Fruit fly (Drosophila melanogaster): ENCODE measurements around the gene Wnt4.
A peak's percentile ranks its signal among the peaks of the same experiment; 100 is the strongest.

Wnt4 gene

DNA sequence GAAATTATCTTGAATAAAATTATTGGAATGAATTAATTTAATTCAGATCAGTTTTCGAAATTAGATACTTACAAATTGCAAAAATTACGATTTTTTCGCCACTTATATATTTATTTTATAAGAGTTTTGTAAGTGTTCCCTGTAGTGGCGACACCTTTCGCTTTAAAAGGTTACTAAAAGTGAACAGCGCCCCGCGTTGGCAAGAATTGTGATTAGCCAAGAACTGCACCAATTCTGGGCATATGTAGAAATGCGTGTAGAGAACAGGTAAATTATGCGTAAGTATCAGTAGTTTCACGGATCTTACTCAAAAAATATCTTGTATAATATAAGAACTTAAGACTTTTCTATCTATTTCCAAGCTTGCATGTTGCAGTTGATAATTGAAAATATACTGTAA lies 4.5 kb upstream of the Wnt4 start (continued):
- TF ChIP-seq CG10209 (GFP tag; optimal IDR thresholded peaks at IDR 0.05) (no peak), Asciz (GFP tag; optimal IDR thresholded peaks at IDR 0.05) (no peak), en (GFP tag; optimal IDR thresholded peaks at IDR 0.05) (peak; percentile 34), Bdp1 (GFP tag; optimal IDR thresholded peaks at IDR 0.05) (peak; percentile 27), CG17361 (GFP tag; IDR thresholded peaks at IDR 0.05) (peak; percentile 69), Xbp1 (GFP tag; optimal IDR thresholded peaks at IDR 0.05) (peak; percentile 82), NK7.1 (GFP tag; optimal IDR thresholded peaks at IDR 0.05) (no peak), CG17612 (GFP tag; IDR thresholded peaks at IDR 0.05) (no peak), chm (GFP tag; IDR thresholded peaks at IDR 0.05) (no peak), CHES-1-like (GFP tag; optimal IDR thresholded peaks at IDR 0.05) (no peak), BEAF-32 (GFP tag; optimal IDR thresholded peaks at IDR 0.05) (peak; percentile 2), gsb-n (tag; optimal IDR thresholded peaks at IDR 0.05) (no peak), Ssrp (tag; optimal IDR thresholded peaks at IDR 0.05) (peak; percentile 28), dmrt99B (tag; optimal IDR thresholded peaks at IDR 0.05) (peak; percentile 27), Ets65A (GFP tag) (peak; percentile 99), fru (optimal IDR thresholded peaks at IDR 0.05) (no peak), lola (GFP tag; optimal IDR thresholded peaks at IDR 0.05) (peak in 1 of 3 experiments; percentile 24), eve (GFP tag; optimal IDR thresholded peaks at IDR 0.05) (no peak), ap (GFP tag; IDR thresholded peaks at IDR 0.05) (no peak), Gsc (GFP tag; IDR thresholded peaks at IDR 0.05) (no peak; the same call in 1 of the 2 replicates), CG32772 (GFP tag; IDR thresholded peaks at IDR 0.05) (peak; percentile 82), CG13894 (tag; optimal IDR thresholded peaks at IDR 0.05) (peak; percentile 27), fd102C (GFP tag; optimal IDR thresholded peaks at IDR 0.05) (no peak), Chrac-16 (GFP tag; optimal IDR thresholded peaks at IDR 0.05) (peak; percentile 62), CG31365 (tag; optimal IDR thresholded peaks at IDR 0.05) (peak; percentile 35), sima (GFP tag; optimal IDR thresholded peaks at IDR 0.05) (no peak), nerfin-2 (GFP tag; IDR thresholded peaks at IDR 0.05; ENCODE audit: partially characterized antibody) (no peak), unpg (GFP tag; optimal IDR thresholded peaks at IDR 0.05) (peak; percentile 59), Dbx (GFP tag; IDR thresholded peaks at IDR 0.05) (peak; percentile 76; the same call in 2 of the 3 replicates), ATbp (GFP tag; optimal IDR thresholded peaks at IDR 0.05) (no peak), CG32767 (GFP tag; IDR thresholded peaks at IDR 0.05) (no peak), CG10959 (GFP tag; IDR thresholded peaks at IDR 0.05) (no peak), ind (GFP tag; optimal IDR thresholded peaks at IDR 0.05) (peak; percentile 50), CG4282 (GFP tag; optimal IDR thresholded peaks at IDR 0.05) (no peak), CG42726 (GFP tag; IDR thresholded peaks at IDR 0.05; ENCODE audit: partially characterized antibody) (peak; percentile 89), gt (GFP tag; IDR thresholded peaks at IDR 0.05) (no peak), CG6254 (GFP tag; optimal IDR thresholded peaks at IDR 0.05) (no peak), psq (GFP tag; optimal IDR thresholded peaks at IDR 0.05) (no peak), ara (GFP tag; IDR thresholded peaks at IDR 0.05) (no peak), unc-4 (GFP tag; IDR thresholded peaks at IDR 0.05; ENCODE audit: partially characterized antibody) (no peak), cg (GFP tag; optimal IDR thresholded peaks at IDR 0.05) (no peak), CG12744 (GFP tag; optimal IDR thresholded peaks at IDR 0.05) (peak; percentile 44), CG16863 (GFP tag; optimal IDR thresholded peaks at IDR 0.05) (peak; percentile 43), ato (GFP tag; IDR thresholded peaks at IDR 0.05; ENCODE audit: partially characterized antibody) (no peak), CG8290 (GFP tag; optimal IDR thresholded peaks at IDR 0.05) (peak; percentile 47), CG8290 (tag; optimal IDR thresholded peaks at IDR 0.05) (peak in 1 of 2 experiments; percentile 85), Lim3 (GFP tag; IDR thresholded peaks at IDR 0.05) (no peak), CG12104 (GFP tag; optimal IDR thresholded peaks at IDR 0.05) (peak; percentile 33), CG9932 (GFP tag; IDR thresholded peaks at IDR 0.05) (peak; percentile 83), Hey (tag; optimal IDR thresholded peaks at IDR 0.05) (no peak), CG3847 (GFP tag; IDR thresholded peaks at IDR 0.05) (peak; percentile 62), CG6813 (GFP tag; optimal IDR thresholded peaks at IDR 0.05) (no peak)

All from whole organism, embryonic.